Fruit fly (Drosophila melanogaster): ENCODE results near the gene Npc2e.

Gene Npc2e

dm6 chr3R:10042664-10043372 lies 10.3 kb upstream of the Npc2e start, which contains the start of the genes Mical and CG3909:
Mical (minus strand) TSS chr3R:10042895.
CG3909 (plus strand) TSS chr3R:10043270.
- peak; percentile 53 for TF ChIP-seq tj (GFP tag; optimal IDR thresholded peaks at IDR 0.05)
- peak; percentile 42 for TF ChIP-seq ovo (GFP tag; optimal IDR thresholded peaks at IDR 0.05)
- peak; percentile 75 for TF ChIP-seq CG12768 (GFP tag; optimal IDR thresholded peaks at IDR 0.05)
- TF ChIP-seq kay (GFP tag; ENCODE audit: borderline replicate concordance) = no peak
- peak; percentile 91 for TF ChIP-seq CG14711 (tag; optimal IDR thresholded peaks at IDR 0.05)
- peak; percentile 36 for TF ChIP-seq Mnt (GFP tag; optimal IDR thresholded peaks at IDR 0.05)
- peak; percentile 75 for TF ChIP-seq Crg-1 (GFP tag; optimal IDR thresholded peaks at IDR 0.05)
- TF ChIP-seq Hr96 (GFP tag; optimal IDR thresholded peaks at IDR 0.05) = no peak
- TF ChIP-seq CG7101 (tag; optimal IDR thresholded peaks at IDR 0.05) = peak; percentile 95
- peak; percentile 67 for TF ChIP-seq pad (GFP tag; optimal IDR thresholded peaks at IDR 0.05)
- peak; percentile 48 for TF ChIP-seq CG1620 (GFP tag; optimal IDR thresholded peaks at IDR 0.05)
- no peak for TF ChIP-seq CG5204 (GFP tag; optimal IDR thresholded peaks at IDR 0.05)
- TF ChIP-seq bab1 (GFP tag; optimal IDR thresholded peaks at IDR 0.05) = peak; percentile 76
- TF ChIP-seq toe (GFP tag; optimal IDR thresholded peaks at IDR 0.05) = no peak
- peak; percentile 19 for TF ChIP-seq cic (GFP tag; optimal IDR thresholded peaks at IDR 0.05)
- peak; percentile 84 for TF ChIP-seq CG11617 (GFP tag; optimal IDR thresholded peaks at IDR 0.05)
- no peak for TF ChIP-seq cnc (optimal IDR thresholded peaks at IDR 0.05)
- TF ChIP-seq Clk (GFP tag; optimal IDR thresholded peaks at IDR 0.05) = peak; percentile 52
- peak; percentile 94 for TF ChIP-seq CG33017 (tag; optimal IDR thresholded peaks at IDR 0.05)
- TF ChIP-seq CG7045 (GFP tag; optimal IDR thresholded peaks at IDR 0.05) = peak; percentile 87

DNA sequence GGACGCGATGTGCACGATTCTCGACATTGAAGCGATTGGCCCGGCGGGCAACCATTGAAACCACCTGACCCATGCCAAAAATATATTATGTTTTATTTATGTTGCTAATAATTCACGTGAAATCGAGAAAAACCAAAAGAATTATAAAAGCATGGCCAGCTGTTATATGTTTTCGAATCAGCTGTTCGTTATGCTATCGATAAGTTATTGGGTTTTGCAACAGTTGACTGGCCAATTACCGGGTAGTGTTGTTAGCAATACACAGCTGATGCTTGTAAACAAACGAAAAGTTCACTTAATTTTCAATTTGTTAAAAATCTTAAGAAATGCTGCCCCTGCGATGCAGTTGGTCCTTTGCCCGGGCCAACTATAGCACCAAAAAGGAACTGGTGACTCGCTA lies 7.8 kb upstream of the Npc2e start, which contains the start of the genes CG11722 and mtTFB2:
TSS of gene CG11722 (minus strand) at position 200 of the 400 bp plus-strand sequence.
TSS of gene mtTFB2 (plus strand) at position 232 of the 400 bp plus-strand sequence.
- TF ChIP-seq CG14711 (tag; optimal IDR thresholded peaks at IDR 0.05) (peak; percentile 9), pad (GFP tag; optimal IDR thresholded peaks at IDR 0.05) (peak; percentile 21), toe (GFP tag; optimal IDR thresholded peaks at IDR 0.05) (no peak), cnc (optimal IDR thresholded peaks at IDR 0.05) (no peak), cic (GFP tag; optimal IDR thresholded peaks at IDR 0.05) (peak; percentile 9), kay (GFP tag; ENCODE audit: borderline replicate concordance) (no peak), CG7045 (GFP tag; optimal IDR thresholded peaks at IDR 0.05) (no peak), Clk (GFP tag; optimal IDR thresholded peaks at IDR 0.05) (no peak), CG1620 (GFP tag; optimal IDR thresholded peaks at IDR 0.05) (no peak), Hr96 (GFP tag; optimal IDR thresholded peaks at IDR 0.05) (no peak), tj (GFP tag; optimal IDR thresholded peaks at IDR 0.05) (no peak), CG7101 (tag; optimal IDR thresholded peaks at IDR 0.05) (peak; percentile 29), ovo (GFP tag; optimal IDR thresholded peaks at IDR 0.05) (no peak), Crg-1 (GFP tag; optimal IDR thresholded peaks at IDR 0.05) (no peak), bab1 (GFP tag; optimal IDR thresholded peaks at IDR 0.05) (peak; percentile 68), CG5204 (GFP tag; optimal IDR thresholded peaks at IDR 0.05) (no peak), CG33017 (tag; optimal IDR thresholded peaks at IDR 0.05) (peak; percentile 34), Mnt (GFP tag; optimal IDR thresholded peaks at IDR 0.05) (peak; percentile 2), CG11617 (GFP tag; optimal IDR thresholded peaks at IDR 0.05) (peak; percentile 36), CG12768 (GFP tag; optimal IDR thresholded peaks at IDR 0.05) (peak; percentile 39)

DNA sequence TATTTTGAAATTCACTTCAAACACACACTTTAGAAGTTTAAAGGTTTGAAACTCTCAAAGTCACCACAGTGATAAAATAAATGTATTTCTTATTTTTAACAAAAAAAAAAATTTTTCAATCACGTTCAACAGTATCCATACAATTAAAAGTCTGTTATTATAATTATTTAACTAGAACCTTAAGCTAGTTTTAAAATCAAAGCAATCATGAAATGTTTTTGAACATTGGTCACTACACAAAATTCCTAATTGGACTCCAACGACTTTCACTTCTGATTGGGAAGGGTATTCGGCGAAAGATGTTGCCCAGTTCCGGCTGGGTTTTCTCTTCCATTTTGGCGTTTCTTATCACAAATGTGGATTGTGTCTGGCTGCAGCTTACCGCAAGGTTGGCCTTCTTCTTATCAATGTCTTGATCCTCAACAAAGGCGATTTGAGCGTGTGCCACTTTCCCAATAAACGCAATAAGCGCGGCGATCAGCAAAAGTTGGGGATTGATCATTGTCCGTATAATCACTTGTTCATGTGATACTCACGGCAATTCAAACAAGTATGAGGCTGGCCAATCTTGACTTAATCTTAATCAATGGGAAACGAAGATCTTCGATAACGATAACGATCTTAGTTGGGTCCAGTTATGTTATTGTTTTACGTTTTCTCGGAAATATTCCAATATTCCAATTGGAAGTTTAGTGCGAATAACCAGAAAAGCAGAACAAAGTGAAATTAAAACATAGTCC lies 4.9 kb upstream of the Npc2e start:
- no peak for TF ChIP-seq CG33017 (tag; optimal IDR thresholded peaks at IDR 0.05)
- TF ChIP-seq Mnt (GFP tag; optimal IDR thresholded peaks at IDR 0.05) = peak; percentile 4
- peak; percentile 5 for TF ChIP-seq pad (GFP tag; optimal IDR thresholded peaks at IDR 0.05)
- no peak for TF ChIP-seq CG5204 (GFP tag; optimal IDR thresholded peaks at IDR 0.05)
- no peak for TF ChIP-seq tj (GFP tag; optimal IDR thresholded peaks at IDR 0.05)
- TF ChIP-seq bab1 (GFP tag; optimal IDR thresholded peaks at IDR 0.05) = peak; percentile 10
- peak; percentile 38 for TF ChIP-seq CG7101 (tag; optimal IDR thresholded peaks at IDR 0.05)
- no peak for TF ChIP-seq ovo (GFP tag; optimal IDR thresholded peaks at IDR 0.05)
- TF ChIP-seq CG11617 (GFP tag; optimal IDR thresholded peaks at IDR 0.05) = peak; percentile 56
- no peak for TF ChIP-seq toe (GFP tag; optimal IDR thresholded peaks at IDR 0.05)
- no peak for TF ChIP-seq CG7045 (GFP tag; optimal IDR thresholded peaks at IDR 0.05)
- TF ChIP-seq cic (GFP tag; optimal IDR thresholded peaks at IDR 0.05) = no peak
- no peak for TF ChIP-seq Clk (GFP tag; optimal IDR thresholded peaks at IDR 0.05)
- TF ChIP-seq CG12768 (GFP tag; optimal IDR thresholded peaks at IDR 0.05) = peak; percentile 9

dm6 chr3R:10048775-10048841 lies 4.5 kb upstream of the Npc2e start, which contains the start of gene CG12811:
CG12811 (minus strand) TSS chr3R:10048797.
- TF ChIP-seq CG7045 (GFP tag; optimal IDR thresholded peaks at IDR 0.05) (no peak), Mnt (GFP tag; optimal IDR thresholded peaks at IDR 0.05) (no peak), CG11617 (GFP tag; optimal IDR thresholded peaks at IDR 0.05) (no peak), ovo (GFP tag; optimal IDR thresholded peaks at IDR 0.05) (no peak), cic (GFP tag; optimal IDR thresholded peaks at IDR 0.05) (no peak), Hr96 (GFP tag; optimal IDR thresholded peaks at IDR 0.05) (no peak), Crg-1 (GFP tag; optimal IDR thresholded peaks at IDR 0.05) (no peak), CG33017 (tag; optimal IDR thresholded peaks at IDR 0.05) (no peak), CG14711 (tag; optimal IDR thresholded peaks at IDR 0.05) (no peak), Clk (GFP tag; optimal IDR thresholded peaks at IDR 0.05) (no peak), pad (GFP tag; optimal IDR thresholded peaks at IDR 0.05) (no peak), toe (GFP tag; optimal IDR thresholded peaks at IDR 0.05) (no peak), CG7101 (tag; optimal IDR thresholded peaks at IDR 0.05) (no peak), cnc (optimal IDR thresholded peaks at IDR 0.05) (no peak), tj (GFP tag; optimal IDR thresholded peaks at IDR 0.05) (no peak), CG1620 (GFP tag; optimal IDR thresholded peaks at IDR 0.05) (no peak), bab1 (GFP tag; optimal IDR thresholded peaks at IDR 0.05) (no peak), CG12768 (GFP tag; optimal IDR thresholded peaks at IDR 0.05) (no peak), kay (GFP tag; ENCODE audit: borderline replicate concordance) (no peak)

DNA sequence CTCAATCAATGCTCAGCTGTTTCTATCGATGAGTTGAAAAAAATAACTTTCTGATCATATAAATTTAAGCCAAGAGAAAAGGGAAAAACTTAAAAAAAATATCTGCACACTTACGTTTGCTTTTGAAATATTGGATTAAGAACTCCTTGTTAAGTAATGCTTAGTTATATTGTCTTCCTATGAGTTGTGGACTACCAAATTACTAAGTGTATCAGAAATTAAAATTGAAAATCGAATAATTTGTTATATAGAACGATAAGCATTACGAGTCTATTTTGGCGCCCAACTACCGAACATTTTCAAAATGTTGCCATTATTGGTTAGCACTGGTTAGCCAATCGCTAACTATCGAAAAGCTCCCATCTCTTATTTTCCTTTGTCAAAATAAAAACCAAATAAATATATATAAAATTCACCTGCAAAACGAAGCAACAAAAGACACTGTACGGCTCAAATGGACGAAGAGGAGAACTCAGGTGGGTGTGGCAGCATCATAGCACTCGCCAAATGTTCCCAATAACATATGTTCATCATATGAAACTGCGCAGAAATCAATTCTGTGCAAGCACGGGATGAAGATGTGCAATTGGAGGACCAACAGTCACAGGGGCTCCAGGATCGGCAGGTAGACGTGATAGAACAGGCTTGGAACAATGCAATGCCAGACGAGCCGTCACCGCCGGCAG lies 4.1 kb upstream of the Npc2e start, which contains the start of gene ohgt:
TSS of gene ohgt (plus strand) at position 358 of the 686 bp plus-strand sequence.
- peak; percentile 23 for TF ChIP-seq Mnt (GFP tag; optimal IDR thresholded peaks at IDR 0.05)
- TF ChIP-seq ovo (GFP tag; optimal IDR thresholded peaks at IDR 0.05) = peak; percentile 7
- peak; percentile 35 for TF ChIP-seq Crg-1 (GFP tag; optimal IDR thresholded peaks at IDR 0.05)
- peak; percentile 10 for TF ChIP-seq CG12768 (GFP tag; optimal IDR thresholded peaks at IDR 0.05)
- TF ChIP-seq bab1 (GFP tag; optimal IDR thresholded peaks at IDR 0.05) = peak; percentile 28
- peak; percentile 45 for TF ChIP-seq CG1620 (GFP tag; optimal IDR thresholded peaks at IDR 0.05)
- TF ChIP-seq pad (GFP tag; optimal IDR thresholded peaks at IDR 0.05) = no peak
- peak; percentile 20 for TF ChIP-seq CG11617 (GFP tag; optimal IDR thresholded peaks at IDR 0.05)
- no peak for TF ChIP-seq CG7045 (GFP tag; optimal IDR thresholded peaks at IDR 0.05)
